Worm (Caenorhabditis elegans) whole organism, late embryonic: ENCODE measurements around the gene fbxc-21.
"Not testable (repeated sequence)": the region's sequence is repeated elsewhere in the genome, so short reads cannot be mapped to it uniquely, and the experiment has no call there.

Experiments used
- C38D4.7 ChIP-seq: fragments of 200-800 bp; sonication (Bioruptor generic); optimal IDR thresholded peaks from 2 replicates; lab custom pipeline; 2018; ENCODE audit warnings: mild to moderate bottlenecking, missing genetic modification characterization, moderate library complexity, missing compliant biosample characterization
- F13H6.1 ChIP-seq: sonication (generic microtip); optimal IDR thresholded peaks from 2 replicates; lab custom pipeline; 2016; ENCODE audit warnings: missing genetic modification characterization, missing compliant biosample characterization
- K02D7.2 ChIP-seq: sonication (generic microtip); optimal IDR thresholded peaks from 2 replicates; lab custom pipeline; 2017; ENCODE audit warnings: mild to moderate bottlenecking, missing genetic modification characterization, missing compliant biosample characterization
- K09A11.1 ChIP-seq: sonication (generic microtip); optimal IDR thresholded peaks from 2 replicates; lab custom pipeline; 2017; ENCODE audit warnings: antibody characterized with exemption, mild to moderate bottlenecking, missing genetic modification characterization, missing compliant biosample characterization; ENCODE audit not compliant: insufficient read depth
- T23F11.4 ChIP-seq: fragments of 200-800 bp; sonication (Bioruptor generic); optimal IDR thresholded peaks from 2 replicates; lab custom pipeline; 2018; ENCODE audit warnings: mild to moderate bottlenecking, missing genetic modification characterization, missing compliant biosample characterization
- Y22D7AL.16 ChIP-seq: sonication (generic microtip); optimal IDR thresholded peaks from 2 replicates; lab custom pipeline; 2016; ENCODE audit warnings: missing genetic modification characterization, missing compliant biosample characterization
- ahr-1 ChIP-seq: sonication (generic microtip); optimal IDR thresholded peaks from 2 replicates; lab custom pipeline; 2016; ENCODE audit warnings: missing genetic modification characterization, missing compliant biosample characterization
- ceh-14 ChIP-seq: sonication (generic microtip); optimal IDR thresholded peaks from 2 replicates; lab custom pipeline; 2016; ENCODE audit warnings: missing genotype, missing genetic modification characterization, missing compliant biosample characterization
- ceh-18 ChIP-seq: sonication (generic microtip); optimal IDR thresholded peaks from 2 replicates; lab custom pipeline; 2016; ENCODE audit warnings: missing genetic modification characterization, missing compliant biosample characterization
- ceh-2 ChIP-seq: sonication (generic microtip); optimal IDR thresholded peaks from 2 replicates; lab custom pipeline; 2016; ENCODE audit warnings: missing genotype, missing genetic modification characterization, missing compliant biosample characterization
- ceh-22 ChIP-seq: sonication (generic microtip); optimal IDR thresholded peaks from 2 replicates; lab custom pipeline; 2017; ENCODE audit warnings: missing biosample characterization, missing genetic modification characterization
- ceh-24 ChIP-seq: sonication (generic microtip); optimal IDR thresholded peaks from 2 replicates; lab custom pipeline; 2016; ENCODE audit warnings: mild to moderate bottlenecking, missing genetic modification characterization, missing compliant biosample characterization
- ceh-30 ChIP-seq: fragments of 150-350 bp; optimal IDR thresholded peaks from 2 replicates; lab custom pipeline; 2014; ENCODE audit warnings: missing biosample characterization, missing genetic modification characterization
- ceh-31 ChIP-seq: sonication (generic microtip); optimal IDR thresholded peaks from 2 replicates; lab custom pipeline; 2016; ENCODE audit warnings: missing genetic modification characterization, missing compliant biosample characterization
- ceh-34 ChIP-seq: sonication (generic microtip); optimal IDR thresholded peaks from 2 replicates; lab custom pipeline; 2016; ENCODE audit warnings: mild to moderate bottlenecking, missing genetic modification characterization, missing compliant biosample characterization
- ceh-45 ChIP-seq: fragments of 200-800 bp; sonication (Bioruptor generic); IDR thresholded peaks from 2 replicates; pipeline ENCODE4 v1.3.6; 2022; ENCODE audit warnings: missing genetic modification reagents, missing genetic modification characterization, missing compliant biosample characterization
- ceh-48 ChIP-seq: sonication (generic microtip); optimal IDR thresholded peaks from 2 replicates; lab custom pipeline; 2016; ENCODE audit warnings: missing genetic modification characterization, inconsistent platforms, missing compliant biosample characterization
- ceh-6 ChIP-seq: fragments of 200-800 bp; sonication (Bioruptor generic); optimal IDR thresholded peaks from 2 replicates; lab custom pipeline; 2018; ENCODE audit warnings: mild to moderate bottlenecking, missing genetic modification characterization, missing compliant biosample characterization
- che-1 ChIP-seq: sonication (generic microtip); optimal IDR thresholded peaks from 2 replicates; lab custom pipeline; 2016; ENCODE audit warnings: mild to moderate bottlenecking, missing genetic modification characterization, missing compliant biosample characterization
- dve-1 ChIP-seq: sonication (generic microtip); optimal IDR thresholded peaks from 2 replicates; lab custom pipeline; 2017; ENCODE audit warnings: antibody characterized with exemption, mild to moderate bottlenecking, missing genetic modification characterization, missing compliant biosample characterization
- elt-2 ChIP-seq: sonication (generic microtip); optimal IDR thresholded peaks from 2 replicates; lab custom pipeline; 2016; ENCODE audit warnings: missing genetic modification reagents, missing genetic modification characterization, missing compliant biosample characterization
- ets-4 ChIP-seq: sonication (generic microtip); optimal IDR thresholded peaks from 2 replicates; lab custom pipeline; 2016; ENCODE audit warnings: missing genetic modification characterization, missing compliant biosample characterization
- fkh-10 ChIP-seq: fragments of 150-350 bp; optimal IDR thresholded peaks from 2 replicates; lab custom pipeline; 2014; ENCODE audit warnings: missing biosample characterization, missing genetic modification reagents, missing genetic modification characterization
- hlh-15 ChIP-seq: sonication (generic microtip); optimal IDR thresholded peaks from 2 replicates; lab custom pipeline; 2016; ENCODE audit warnings: missing genetic modification characterization, missing compliant biosample characterization
- hlh-30 ChIP-seq: sonication (generic microtip); optimal IDR thresholded peaks from 2 replicates; lab custom pipeline; 2017; ENCODE audit warnings: antibody characterized with exemption, missing genetic modification characterization, missing compliant biosample characterization; ENCODE audit not compliant: insufficient read depth
- hlh-8 ChIP-seq: sonication (generic microtip); optimal IDR thresholded peaks from 2 replicates; lab custom pipeline; 2016; ENCODE audit warnings: missing genotype, missing genetic modification characterization, missing compliant biosample characterization
- lim-6 ChIP-seq: sonication (generic microtip); optimal IDR thresholded peaks from 2 replicates; lab custom pipeline; 2016; ENCODE audit warnings: missing genetic modification characterization, missing compliant biosample characterization
- madf-2 ChIP-seq: sonication (generic microtip); optimal IDR thresholded peaks from 2 replicates; lab custom pipeline; 2017; ENCODE audit warnings: missing genetic modification characterization, missing compliant biosample characterization
- mec-3 ChIP-seq: sonication (generic microtip); optimal IDR thresholded peaks from 2 replicates; lab custom pipeline; 2016; ENCODE audit warnings: borderline replicate concordance, missing genetic modification characterization, missing compliant biosample characterization
- nhr-232 ChIP-seq: sonication (generic microtip); optimal IDR thresholded peaks from 2 replicates; lab custom pipeline; 2016; ENCODE audit warnings: missing genetic modification characterization, missing compliant biosample characterization
- npax-4 ChIP-seq: sonication (generic microtip); optimal IDR thresholded peaks from 2 replicates; lab custom pipeline; 2016; ENCODE audit warnings: missing genetic modification characterization, missing compliant biosample characterization
- pag-3 ChIP-seq: sonication (generic microtip); optimal IDR thresholded peaks from 2 replicates; lab custom pipeline; 2016; ENCODE audit warnings: missing compliant biosample characterization, missing genetic modification characterization, borderline replicate concordance
- pat-9 ChIP-seq: fragments of 200-800 bp; sonication (Bioruptor generic); optimal IDR thresholded peaks from 2 replicates; lab custom pipeline; 2018; ENCODE audit warnings: mild to moderate bottlenecking, missing genetic modification characterization, moderate library complexity, missing compliant biosample characterization
- pha-4 ChIP-seq: fragments of 150-350 bp; optimal IDR thresholded peaks from 2 replicates; lab custom pipeline; 2018; ENCODE audit warnings: missing biosample characterization, missing genetic modification reagents, missing genetic modification characterization
- ref-2 ChIP-seq: sonication (generic microtip); optimal IDR thresholded peaks from 2 replicates; lab custom pipeline; 2016; ENCODE audit warnings: missing genetic modification characterization, missing compliant biosample characterization
- sdc-2 ChIP-seq: sonication (generic microtip); optimal IDR thresholded peaks from 2 replicates; lab custom pipeline; 2016; ENCODE audit warnings: missing genotype, missing genetic modification characterization, missing compliant biosample characterization
- sox-2 ChIP-seq: fragments of 200-800 bp; sonication (Bioruptor generic); IDR thresholded peaks from 2 replicates; pipeline ENCODE4 v1.3.6; 2022; ENCODE audit warnings: missing genetic modification reagents, missing genetic modification characterization, missing compliant biosample characterization
- sox-4 ChIP-seq: sonication (generic microtip); optimal IDR thresholded peaks from 2 replicates; lab custom pipeline; 2017; ENCODE audit warnings: mild to moderate bottlenecking, missing genetic modification characterization, inconsistent platforms, missing compliant biosample characterization
- tbx-2 ChIP-seq: sonication (generic microtip); optimal IDR thresholded peaks from 2 replicates; lab custom pipeline; 2016; ENCODE audit warnings: missing genetic modification characterization, missing compliant biosample characterization
- tbx-7 ChIP-seq: sonication (generic microtip); optimal IDR thresholded peaks from 2 replicates; lab custom pipeline; 2016; ENCODE audit warnings: missing genotype, missing genetic modification characterization, missing compliant biosample characterization
- unc-42 ChIP-seq: sonication (generic microtip); optimal IDR thresholded peaks from 2 replicates; lab custom pipeline; 2016; ENCODE audit warnings: missing genotype, missing genetic modification characterization, missing compliant biosample characterization
- unc-55 ChIP-seq: sonication (generic microtip); optimal IDR thresholded peaks from 2 replicates; lab custom pipeline; 2017; ENCODE audit warnings: missing biosample characterization, missing genetic modification reagents, missing genetic modification characterization
- unc-86 ChIP-seq: sonication (generic microtip); optimal IDR thresholded peaks from 2 replicates; lab custom pipeline; 2016; ENCODE audit warnings: missing genetic modification characterization, missing compliant biosample characterization
- zip-5 ChIP-seq: sonication (generic microtip); optimal IDR thresholded peaks from 2 replicates; lab custom pipeline; 2016; ENCODE audit warnings: missing genetic modification characterization, missing compliant biosample characterization

fbxc-21 gene

ce11 chrII:1663516-1663915 is 29.2 kb downstream of the fbxc-21 start, which contains the start of gene duxl-1:
TSS of gene duxl-1 (plus strand) at chrII:1663699.
- TF ChIP-seq npax-4 (no peak), ceh-45 (no peak), ahr-1 (tag; lab: Kevin White, UChicago) (no peak), ref-2 (peak; percentile 25), K02D7.2 (tag; lab: Kevin White, UChicago) (no peak), hlh-30 (tag; lab: Kevin White, UChicago) (peak; percentile 42), Y22D7AL.16 (tag; lab: Kevin White, UChicago) (no peak), ceh-31 (tag; lab: Kevin White, UChicago) (no peak), ceh-24 (tag; lab: Kevin White, UChicago) (no peak), che-1 (tag; lab: Kevin White, UChicago) (no peak), fkh-10 (GFP tag; lab: Kevin White, UChicago) (no peak), ceh-22 (tag; lab: Kevin White, UChicago) (no peak), unc-42 (tag; lab: Kevin White, UChicago) (no peak), tbx-7 (no peak), ceh-30 (tag; lab: Kevin White, UChicago) (no peak), dve-1 (tag; lab: Kevin White, UChicago) (no peak), sox-2 (no peak), elt-2 (tag; lab: Kevin White, UChicago) (peak; percentile 40), hlh-8 (tag; lab: Kevin White, UChicago) (no peak), ets-4 (tag; lab: Kevin White, UChicago) (no peak), tbx-2 (tag; lab: Kevin White, UChicago) (peak; percentile 15), zip-5 (tag; lab: Kevin White, UChicago) (no peak), K09A11.1 (no peak)

ce11 chrII:1662881-1663280 is 29.8 kb downstream of the fbxc-21 start, which contains the start of gene ZC204.14:
TSS of gene ZC204.14 (minus strand) at chrII:1662949.
- no peak for TF ChIP-seq lim-6 (tag; lab: Kevin White, UChicago)
- no peak for TF ChIP-seq ceh-31 (tag; lab: Kevin White, UChicago)
- TF ChIP-seq nhr-232 (tag; lab: Kevin White, UChicago): no peak
- TF ChIP-seq F13H6.1: no peak
- TF ChIP-seq K02D7.2 (tag; lab: Kevin White, UChicago): no peak
- TF ChIP-seq tbx-2 (tag; lab: Kevin White, UChicago): no peak
- TF ChIP-seq ceh-22 (tag; lab: Kevin White, UChicago): no peak
- TF ChIP-seq C38D4.7 (GFP tag; lab: Kevin White, UChicago): no peak
- TF ChIP-seq tbx-7: no peak
- TF ChIP-seq elt-2 (tag; lab: Kevin White, UChicago): no peak
- no peak for TF ChIP-seq ceh-48 (tag; lab: Kevin White, UChicago)
- TF ChIP-seq madf-2: no peak

- not testable (repeated sequence) for TF ChIP-seq pag-3, ceh-2, unc-86 (tag; lab: Kevin White, UChicago)
Measured at ce11 chrII:1660888-1661287, 31.8 kb downstream of the fbxc-21 start, which contains the start of gene ZC204.13. TSS of gene ZC204.13 (minus strand) at chrII:1660988.

- peak; percentile 16 for TF ChIP-seq elt-2 (tag; lab: Kevin White, UChicago)
- TF ChIP-seq, all 69 proteins: peak for 1; not testable (repeated sequence) for 68
Measured at ce11 chrII:1659729-1660128, 33.0 kb downstream of the fbxc-21 start.

ce11 chrII:1657202-1657601 is 35.5 kb downstream of the fbxc-21 start, which contains the start of gene ZC204.12:
TSS of gene ZC204.12 (minus strand) at chrII:1657302.
- TF ChIP-seq unc-55 (GFP tag; lab: Kevin White, UChicago) (no peak), T23F11.4 (GFP tag; lab: Kevin White, UChicago) (no peak), pha-4 (no peak), ceh-14 (tag; lab: Kevin White, UChicago) (no peak), mec-3 (tag; lab: Kevin White, UChicago) (no peak), pat-9 (tag; lab: Kevin White, UChicago) (no peak), madf-2 (no peak), ceh-18 (tag; lab: Kevin White, UChicago) (no peak), ceh-34 (tag; lab: Kevin White, UChicago) (no peak), hlh-15 (tag; lab: Kevin White, UChicago) (no peak), ceh-6 (no peak), ceh-48 (tag; lab: Kevin White, UChicago) (no peak), sox-4 (tag; lab: Kevin White, UChicago) (no peak), sdc-2 (tag; lab: Kevin White, UChicago) (no peak), lim-6 (tag; lab: Kevin White, UChicago) (no peak)
